Worm (Caenorhabditis elegans) whole organism, early embryonic: ENCODE measurements around the gene twk-39.
"Not testable (repeated sequence)": the region's sequence is repeated elsewhere in the genome, so short reads cannot be mapped to it uniquely, and the experiment has no call there.

Source experiments
- B0310.2 ChIP-seq: sonication (generic microtip); optimal IDR thresholded peaks from 2 replicates; lab custom pipeline; 2016; ENCODE audit warnings: mild to moderate bottlenecking, missing genetic modification characterization, missing compliant biosample characterization
- F13C5.2 ChIP-seq: sonication (generic microtip); optimal IDR thresholded peaks from 2 replicates; lab custom pipeline; 2017; ENCODE audit warnings: mild to moderate bottlenecking, missing genetic modification characterization, inconsistent platforms, missing compliant biosample characterization
- aly-1 ChIP-seq: sonication (generic microtip); optimal IDR thresholded peaks from 2 replicates; lab custom pipeline; 2016; ENCODE audit warnings: missing genetic modification characterization, missing compliant biosample characterization
- ama-1 ChIP-seq: fragments of 150-350 bp; optimal IDR thresholded peaks from 2 replicates; lab custom pipeline; 2014
- ceh-13 ChIP-seq: fragments of 200-800 bp; sonication (Bioruptor generic); optimal IDR thresholded peaks from 2 replicates; lab custom pipeline; 2018; ENCODE audit warnings: mild to moderate bottlenecking, missing genetic modification characterization, missing compliant biosample characterization
- ceh-36 ChIP-seq: sonication (generic microtip); optimal IDR thresholded peaks from 2 replicates; lab custom pipeline; 2016; ENCODE audit warnings: missing genetic modification characterization, inconsistent platforms, missing compliant biosample characterization
- ets-7 ChIP-seq: sonication (generic microtip); optimal IDR thresholded peaks from 2 replicates; lab custom pipeline; 2016; ENCODE audit warnings: missing genotype, missing genetic modification characterization, missing compliant biosample characterization
- flt-1 ChIP-seq: fragments of 200-800 bp; sonication (Bioruptor generic); IDR thresholded peaks from 2 replicates; pipeline ENCODE4 v1.3.6; 2022; ENCODE audit warnings: missing genetic modification characterization, missing compliant biosample characterization
- hmbx-1 ChIP-seq: sonication (generic microtip); optimal IDR thresholded peaks from 2 replicates; lab custom pipeline; 2016; ENCODE audit warnings: mild to moderate bottlenecking, missing genetic modification characterization, missing compliant biosample characterization
- hmg-4 ChIP-seq: fragments of 200-800 bp; sonication (Bioruptor generic); optimal IDR thresholded peaks from 2 replicates; lab custom pipeline; 2018; ENCODE audit warnings: mild to moderate bottlenecking, missing genetic modification characterization, missing compliant biosample characterization
- hnd-1 ChIP-seq: sonication (generic microtip); optimal IDR thresholded peaks from 2 replicates; lab custom pipeline; 2016; ENCODE audit warnings: missing genetic modification characterization, missing compliant biosample characterization
- pes-1 ChIP-seq: fragments of 200-800 bp; sonication (Bioruptor generic); IDR thresholded peaks from 2 replicates; pipeline ENCODE4 v1.3.6; 2022; ENCODE audit warnings: missing genetic modification reagents, missing genetic modification characterization, missing compliant biosample characterization
- scrt-1 ChIP-seq: fragments of 200-800 bp; sonication (Bioruptor generic); IDR thresholded peaks from 2 replicates; pipeline ENCODE4 v1.3.6; 2022; ENCODE audit warnings: missing genetic modification characterization, missing compliant biosample characterization
- sea-1 ChIP-seq: fragments of 200-800 bp; sonication (Bioruptor generic); conservative IDR thresholded peaks from 2 replicates; pipeline ENCODE4 v1.3.6; 2022; ENCODE audit warnings: missing genetic modification characterization, missing compliant biosample characterization
- tbx-11 ChIP-seq: fragments of 200-800 bp; sonication (Bioruptor generic); IDR thresholded peaks from 2 replicates; pipeline ENCODE4 v1.3.6; 2022; ENCODE audit warnings: missing genetic modification characterization, missing compliant biosample characterization
- tbx-37 ChIP-seq: fragments of 200-800 bp; sonication (Bioruptor generic); conservative IDR thresholded peaks from 2 replicates; pipeline ENCODE4 v1.3.6; 2022; ENCODE audit warnings: missing genetic modification reagents, missing genetic modification characterization, missing compliant biosample characterization
- tra-4 ChIP-seq: sonication (generic microtip); optimal IDR thresholded peaks from 2 replicates; lab custom pipeline; 2017; ENCODE audit warnings: missing genetic modification characterization, missing compliant biosample characterization

twk-39 gene

ce11 chrIII:11774508-11775000 lies 21.0 kb upstream of the twk-39 start, which contains the start of gene immp-1:
Gene immp-1 (plus strand): TSS chrIII:11774950.
- no peak for TF ChIP-seq ets-7 (tag; lab: Kevin White, UChicago)
- no peak for TF ChIP-seq flt-1 (GFP tag; lab: Robert Waterston, UW)
- no peak for TF ChIP-seq tra-4
- peak; percentile 15 for TF ChIP-seq F13C5.2 (tag; lab: Kevin White, UChicago)

- no peak for TF ChIP-seq hnd-1 (tag; lab: Kevin White, UChicago)
- no peak for TF ChIP-seq ceh-13 (GFP tag; lab: Kevin White, UChicago)
Observed at ce11 chrIII:11777321-11777720, 18.2 kb upstream of the twk-39 start, which contains the start of gene mdt-21. Gene mdt-21 (plus strand): TSS chrIII:11777621.

ce11 chrIII:11780183-11780664 lies 15.3 kb upstream of the twk-39 start, which contains the start of gene C24H11.5:
Gene C24H11.5 (plus strand): TSS chrIII:11780233.
- TF ChIP-seq sea-1 (GFP tag; lab: Robert Waterston, UW) (no peak), F13C5.2 (tag; lab: Kevin White, UChicago) (no peak), ceh-36 (no peak), B0310.2 (no peak), scrt-1 (no peak), ama-1 (no peak), aly-1 (tag; lab: Kevin White, UChicago) (no peak), hmg-4 (GFP tag; lab: Kevin White, UChicago) (no peak), hmbx-1 (no peak), tra-4 (no peak), hnd-1 (tag; lab: Kevin White, UChicago) (no peak), ceh-13 (GFP tag; lab: Kevin White, UChicago) (no peak), pes-1 (GFP tag; lab: Robert Waterston, UW) (no peak)

ce11 chrIII:11781800-11782199 lies 13.7 kb upstream of the twk-39 start, which contains the start of gene srd-74:
Gene srd-74 (plus strand): TSS chrIII:11782100.
- TF ChIP-seq hmg-4 (GFP tag; lab: Kevin White, UChicago) = no peak
- TF ChIP-seq ceh-13 (GFP tag; lab: Kevin White, UChicago) = no peak
- TF ChIP-seq pes-1 (GFP tag; lab: Robert Waterston, UW) = no peak
- no peak for TF ChIP-seq tbx-37
- no peak for TF ChIP-seq scrt-1
- TF ChIP-seq ama-1 = no peak
- TF ChIP-seq F13C5.2 (tag; lab: Kevin White, UChicago) = no peak
- TF ChIP-seq ceh-36 = no peak
- no peak for TF ChIP-seq hnd-1 (tag; lab: Kevin White, UChicago)
- TF ChIP-seq tra-4 = no peak
- no peak for TF ChIP-seq ets-7 (tag; lab: Kevin White, UChicago)

- TF ChIP-seq B0310.2 (no peak), ets-7 (tag; lab: Kevin White, UChicago) (peak; percentile 30), pes-1 (GFP tag; lab: Robert Waterston, UW) (no peak)
Observed at ce11 chrIII:11785961-11786360, 9.6 kb upstream of the twk-39 start, which contains the start of gene tbx-38. Gene tbx-38 (minus strand): TSS chrIII:11786061.

ce11 chrIII:11787376-11787775 lies 8.2 kb upstream of the twk-39 start, which contains the start of gene C24H11.1:
Gene C24H11.1 (plus strand): TSS chrIII:11787676.
- not testable (repeated sequence) for TF ChIP-seq B0310.2; hnd-1 (tag; lab: Kevin White, UChicago); ets-7 (tag; lab: Kevin White, UChicago)

- TF ChIP-seq pes-1 (GFP tag; lab: Robert Waterston, UW) (no peak), hmbx-1 (no peak), tbx-11 (GFP tag; lab: Robert Waterston, UW) (no peak), ceh-36 (no peak), B0310.2 (no peak), ama-1 (no peak), tbx-37 (no peak), aly-1 (tag; lab: Kevin White, UChicago) (no peak), flt-1 (GFP tag; lab: Robert Waterston, UW) (no peak), F13C5.2 (tag; lab: Kevin White, UChicago) (no peak), hnd-1 (tag; lab: Kevin White, UChicago) (no peak), ets-7 (tag; lab: Kevin White, UChicago) (no peak), ceh-13 (GFP tag; lab: Kevin White, UChicago) (no peak), tra-4 (no peak), scrt-1 (no peak)
Observed at ce11 chrIII:11789480-11789879, 6.1 kb upstream of the twk-39 start.

ce11 chrIII:11792295-11793256 lies 3.0 kb upstream of the twk-39 start, which contains the start of gene C24H11.2:
Gene C24H11.2 (minus strand): TSS chrIII:11792345.
- TF ChIP-seq pes-1 (GFP tag; lab: Robert Waterston, UW) (peak; percentile 79), hnd-1 (tag; lab: Kevin White, UChicago) (peak; percentile 14), scrt-1 (peak; percentile 46; the same call in 1 of the 2 replicates), flt-1 (GFP tag; lab: Robert Waterston, UW) (peak; percentile 11; the same call in 1 of the 2 replicates), sea-1 (GFP tag; lab: Robert Waterston, UW) (0 out of 2 replicates have a peak, but pooled peaks have one; percentile 60), ceh-36 (peak; percentile 31), tbx-37 (peak; percentile 37; the same call in 1 of the 2 replicates), F13C5.2 (tag; lab: Kevin White, UChicago) (peak; percentile 17)
